Fruit fly (Drosophila melanogaster) whole organism, embryonic: Measurements from ENCODE around the gene PGRP-LA.

ENCODE experiments used
- ATbp ChIP-seq: fragments of 200-800 bp; sonication (Bioruptor generic); optimal IDR thresholded peaks from 2 replicates; lab custom pipeline; 2017; ENCODE audit warnings: missing biosample characterization, mild to moderate bottlenecking, missing genetic modification characterization, missing genetic modification reagents
- Abd-B ChIP-seq: fragments of 200-800 bp; sonication (Bioruptor generic); optimal IDR thresholded peaks from 2 replicates; lab custom pipeline; 2018; ENCODE audit warnings: missing biosample characterization, mild to moderate bottlenecking, missing genetic modification characterization, moderate library complexity
- CG11093 ChIP-seq: fragments of 200-800 bp; sonication (Bioruptor generic); IDR thresholded peaks from 3 replicates; pipeline ENCODE4 v1.3.6; 2022; ENCODE audit warnings: missing biosample characterization, missing genetic modification characterization
- CG11247 ChIP-seq: fragments of 200-800 bp; sonication (Bioruptor generic); IDR thresholded peaks from 2 replicates; pipeline ENCODE4 v1.3.6; 2022; ENCODE audit warnings: missing biosample characterization, missing genetic modification characterization
- CG11696 ChIP-seq: fragments of 200-800 bp; sonication (Bioruptor generic); IDR thresholded peaks from 2 replicates; pipeline ENCODE4 v1.3.6; 2022; ENCODE audit warnings: missing biosample characterization, missing genetic modification characterization
- CG11723 ChIP-seq: fragments of 200-800 bp; sonication (Bioruptor generic); optimal IDR thresholded peaks from 2 replicates; lab custom pipeline; 2017; ENCODE audit warnings: missing biosample characterization, mild to moderate bottlenecking, missing genetic modification characterization
- CG12236 ChIP-seq: fragments of 200-800 bp; sonication (Bioruptor generic); optimal IDR thresholded peaks from 2 replicates; lab custom pipeline; 2016; ENCODE audit warnings: missing biosample characterization, missing genetic modification characterization
- CG12391 ChIP-seq: fragments of 200-800 bp; sonication (Bioruptor generic); optimal IDR thresholded peaks from 3 replicates; lab custom pipeline; 2018; ENCODE audit warnings: missing biosample characterization, mild to moderate bottlenecking, missing genetic modification characterization, moderate library complexity
- CG13624 ChIP-seq: fragments of 200-800 bp; sonication (Bioruptor generic); optimal IDR thresholded peaks from 2 replicates; lab custom pipeline; 2016; ENCODE audit warnings: missing biosample characterization, missing genetic modification characterization
- CG14667 ChIP-seq: fragments of 200-800 bp; sonication (Bioruptor generic); IDR thresholded peaks from 2 replicates; pipeline ENCODE4 v1.3.6; 2022; ENCODE audit warnings: missing biosample characterization, missing genetic modification characterization
- CG15696 ChIP-seq: fragments of 200-800 bp; sonication (Bioruptor generic); optimal IDR thresholded peaks from 2 replicates; lab custom pipeline; 2019; ENCODE audit warnings: missing biosample characterization, mild to moderate bottlenecking, missing genetic modification characterization, moderate library complexity
- CG2199 ChIP-seq: fragments of 200-800 bp; sonication (Bioruptor generic); IDR thresholded peaks from 3 replicates; pipeline ENCODE4 v1.3.6; 2022; ENCODE audit warnings: missing biosample characterization, missing genetic modification characterization
- CG2202 ChIP-seq: fragments of 200-800 bp; sonication (Bioruptor generic); optimal IDR thresholded peaks from 2 replicates; lab custom pipeline; 2018; ENCODE audit warnings: missing biosample characterization, mild to moderate bottlenecking, missing genetic modification characterization
- CG33557 ChIP-seq: fragments of 200-800 bp; sonication (Bioruptor generic); optimal IDR thresholded peaks from 2 replicates; lab custom pipeline; 2019; ENCODE audit warnings: missing biosample characterization, mild to moderate bottlenecking, missing genetic modification characterization, moderate library complexity
- CG4730 ChIP-seq: fragments of 200-800 bp; sonication (Bioruptor generic); IDR thresholded peaks from 2 replicates; pipeline ENCODE4 v1.3.6; 2022; ENCODE audit warnings: missing biosample characterization, missing genetic modification characterization
- CG6654 ChIP-seq: fragments of 200-800 bp; sonication (Bioruptor generic); optimal IDR thresholded peaks from 2 replicates; lab custom pipeline; 2017; ENCODE audit warnings: missing biosample characterization, mild to moderate bottlenecking, missing genetic modification characterization
- CG7271 ChIP-seq: fragments of 200-800 bp; sonication (Bioruptor generic); optimal IDR thresholded peaks from 2 replicates; lab custom pipeline; 2018; ENCODE audit warnings: missing biosample characterization, mild to moderate bottlenecking, missing genetic modification characterization, moderate library complexity
- CG7357 ChIP-seq: fragments of 200-800 bp; sonication (Bioruptor generic); IDR thresholded peaks from 3 replicates; pipeline ENCODE4 v1.3.6; 2022; ENCODE audit warnings: missing biosample characterization, missing genetic modification characterization
- CG7372 ChIP-seq: fragments of 200-800 bp; sonication (Bioruptor generic); IDR thresholded peaks from 2 replicates; pipeline ENCODE4 v1.3.6; 2022; ENCODE audit warnings: missing biosample characterization, missing genetic modification characterization
- CG8290 ChIP-seq, 3 experiments: fragments of 200-800 bp; sonication (Bioruptor generic); optimal IDR thresholded peaks; 2 replicates each; lab custom pipeline; 2016 to 2019; ENCODE audit warnings: missing biosample characterization in 3 of 3, missing genetic modification characterization in 3 of 3, mild to moderate bottlenecking in 2 of 3, moderate library complexity in 1 of 3
- CG8765 ChIP-seq: fragments of 200-800 bp; sonication (Bioruptor generic); IDR thresholded peaks from 2 replicates; pipeline ENCODE4 v1.3.6; 2022; ENCODE audit warnings: missing biosample characterization, missing genetic modification characterization
- CG9727 ChIP-seq: fragments of 200-800 bp; sonication (Bioruptor generic); optimal IDR thresholded peaks from 3 replicates; lab custom pipeline; 2017; ENCODE audit warnings: missing biosample characterization, mild to moderate bottlenecking, missing genetic modification characterization
- CG9876 ChIP-seq: fragments of 200-800 bp; sonication (Bioruptor generic); optimal IDR thresholded peaks from 2 replicates; lab custom pipeline; 2016; ENCODE audit warnings: missing biosample characterization, missing genetic modification characterization
- Dip3 ChIP-seq: fragments of 200-800 bp; sonication (Bioruptor generic); optimal IDR thresholded peaks from 3 replicates; lab custom pipeline; 2016; ENCODE audit warnings: missing biosample characterization, missing genetic modification characterization
- E2f1 ChIP-seq: fragments of 200-800 bp; sonication (Bioruptor generic); IDR thresholded peaks from 2 replicates; pipeline ENCODE4 v1.3.6; 2022; ENCODE audit warnings: missing biosample characterization, missing genetic modification characterization
- HLH54F ChIP-seq: fragments of 200-800 bp; sonication (Bioruptor generic); optimal IDR thresholded peaks from 3 replicates; lab custom pipeline; 2016; ENCODE audit warnings: missing biosample characterization, missing genetic modification characterization
- MESR4 ChIP-seq: fragments of 200-800 bp; sonication (Bioruptor generic); optimal IDR thresholded peaks from 2 replicates; lab custom pipeline; 2018; ENCODE audit warnings: missing biosample characterization, mild to moderate bottlenecking, missing genetic modification characterization, moderate library complexity
- MTF-1 ChIP-seq: fragments of 200-800 bp; sonication (Bioruptor generic); optimal IDR thresholded peaks from 2 replicates; lab custom pipeline; 2018; ENCODE audit warnings: missing biosample characterization, mild to moderate bottlenecking, missing genetic modification characterization, borderline replicate concordance
- NC2β ChIP-seq: fragments of 200-800 bp; sonication (Bioruptor generic); optimal IDR thresholded peaks from 2 replicates; lab custom pipeline; 2016; ENCODE audit warnings: missing biosample characterization, missing genetic modification characterization
- NK7.1 ChIP-seq: fragments of 200-800 bp; sonication (Bioruptor generic); optimal IDR thresholded peaks from 3 replicates; lab custom pipeline; 2016; ENCODE audit warnings: missing biosample characterization, missing genetic modification characterization
- Nf-YA ChIP-seq: fragments of 200-800 bp; sonication (Bioruptor generic); IDR thresholded peaks from 2 replicates; pipeline ENCODE4 v1.3.6; 2022; ENCODE audit warnings: missing biosample characterization, missing genetic modification characterization
- Nf-YC ChIP-seq: fragments of 200-800 bp; optimal IDR thresholded peaks from 3 replicates; lab custom pipeline; 2019; ENCODE audit warnings: missing biosample characterization, mild to moderate bottlenecking, missing genetic modification characterization, moderate library complexity
- Optix ChIP-seq: fragments of 200-800 bp; sonication (Bioruptor generic); IDR thresholded peaks from 3 replicates; pipeline ENCODE4 v1.3.6; 2022; ENCODE audit warnings: missing biosample characterization, missing genetic modification characterization
- Ravus ChIP-seq: fragments of 200-800 bp; sonication (Bioruptor generic); IDR thresholded peaks from 2 replicates; pipeline ENCODE4 v1.3.6; 2022; ENCODE audit warnings: missing biosample characterization, missing genetic modification characterization
- Side ChIP-seq: fragments of 200-800 bp; sonication (Bioruptor generic); optimal IDR thresholded peaks from 2 replicates; lab custom pipeline; 2016; ENCODE audit warnings: missing biosample characterization, missing genetic modification characterization
- Sox102F ChIP-seq: fragments of 200-800 bp; sonication (Bioruptor generic); optimal IDR thresholded peaks from 2 replicates; lab custom pipeline; 2018; ENCODE audit warnings: missing biosample characterization, mild to moderate bottlenecking, missing genetic modification characterization, moderate library complexity
- br ChIP-seq: fragments of >200 bp; optimal IDR thresholded peaks from 2 replicates; lab custom pipeline; 2017
- caup ChIP-seq: fragments of 200-800 bp; sonication (Bioruptor generic); optimal IDR thresholded peaks from 3 replicates; lab custom pipeline; 2017; ENCODE audit warnings: missing biosample characterization, mild to moderate bottlenecking, missing genetic modification characterization, moderate library complexity; ENCODE audit not compliant: severe bottlenecking
- chm ChIP-seq: fragments of 200-800 bp; sonication (Bioruptor generic); IDR thresholded peaks from 2 replicates; pipeline ENCODE4 v1.3.6; 2022; ENCODE audit warnings: missing biosample characterization, missing genetic modification characterization
- ci ChIP-seq: fragments of 200-800 bp; sonication (Bioruptor generic); IDR thresholded peaks from 3 replicates; pipeline ENCODE4 v1.3.6; 2022; ENCODE audit warnings: missing biosample characterization, missing genetic modification characterization
- fu2 ChIP-seq: fragments of 200-800 bp; sonication (Bioruptor generic); optimal IDR thresholded peaks from 2 replicates; lab custom pipeline; 2016; ENCODE audit warnings: missing biosample characterization, missing genetic modification characterization
- hkb ChIP-seq, 2 experiments: fragments of 200-800 bp in 1 of 2; fragments of >200 bp in 1 of 2; sonication (Bioruptor generic) in 1 of 2; IDR thresholded peaks in 1 of 2; optimal IDR thresholded peaks in 1 of 2; 2 replicates each; pipeline versions ENCODE4 v1.3.6 to Lab custom; 2017 to 2022; ENCODE audit warnings: missing biosample characterization in 1 of 2, missing genetic modification characterization in 1 of 2
- ken ChIP-seq: fragments of 200-800 bp; sonication (Bioruptor generic); IDR thresholded peaks from 3 replicates; pipeline ENCODE4 v1.3.6; 2022; ENCODE audit warnings: missing biosample characterization, missing genetic modification characterization
- kni ChIP-seq: fragments of 200-800 bp; sonication (Bioruptor generic); optimal IDR thresholded peaks from 3 replicates; lab custom pipeline; 2017; ENCODE audit warnings: mild to moderate bottlenecking, missing biosample characterization, missing genetic modification reagents, missing genetic modification characterization
- run ChIP-seq: fragments of 200-800 bp; sonication (Bioruptor generic); optimal IDR thresholded peaks from 3 replicates; lab custom pipeline; 2018; ENCODE audit warnings: missing biosample characterization, mild to moderate bottlenecking, missing genetic modification characterization
- scrt ChIP-seq: fragments of 200-800 bp; sonication (Bioruptor generic); optimal IDR thresholded peaks from 2 replicates; lab custom pipeline; 2018; ENCODE audit warnings: missing biosample characterization, mild to moderate bottlenecking, missing genetic modification characterization, moderate library complexity
- sisA ChIP-seq: fragments of 200-800 bp; sonication (Bioruptor generic); IDR thresholded peaks from 2 replicates; pipeline ENCODE4 v1.3.6; 2022; ENCODE audit warnings: missing biosample characterization, missing genetic modification characterization
- ssp ChIP-seq: fragments of 200-800 bp; sonication (Bioruptor generic); IDR thresholded peaks from 2 replicates; pipeline ENCODE4 v1.3.6; 2022; ENCODE audit warnings: missing biosample characterization, missing genetic modification characterization
- toy ChIP-seq: fragments of 200-800 bp; sonication (Bioruptor generic); IDR thresholded peaks from 2 replicates; pipeline ENCODE4 v1.3.6; 2022; ENCODE audit warnings: missing biosample characterization, missing genetic modification characterization
- ttk ChIP-seq: fragments of 200-800 bp; sonication (Bioruptor generic); IDR thresholded peaks from 2 replicates; pipeline ENCODE4 v2.1.2; 2022; ENCODE audit warnings: missing biosample characterization, missing genetic modification characterization
- unpg ChIP-seq: fragments of 200-800 bp; sonication (Bioruptor generic); optimal IDR thresholded peaks from 3 replicates; lab custom pipeline; 2018; ENCODE audit warnings: missing biosample characterization, mild to moderate bottlenecking, missing genetic modification characterization, moderate library complexity

Gene PGRP-LA

DNA sequence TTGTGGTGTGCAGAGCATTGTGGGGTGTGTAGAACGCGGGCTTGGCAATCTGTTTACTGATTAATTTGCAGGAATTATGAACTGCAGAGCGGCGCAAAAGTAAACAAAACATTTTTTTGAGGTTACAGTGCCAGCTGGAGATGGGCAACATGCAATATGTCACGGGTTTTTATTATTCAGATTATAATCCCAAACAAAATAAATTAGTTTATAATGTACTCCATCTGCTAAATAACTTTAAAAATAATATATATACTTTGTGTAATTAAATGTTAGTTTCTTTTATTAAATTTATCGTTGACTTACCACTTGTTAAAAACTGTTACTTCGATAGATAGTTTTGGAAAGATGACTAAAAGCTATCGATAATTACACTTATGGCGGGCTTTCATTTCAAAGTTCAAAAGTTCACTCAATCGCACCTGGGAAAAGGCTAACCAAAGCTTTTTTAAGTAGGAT is 36.8 kb downstream of the PGRP-LA start, which contains the start of gene Fdx1 (continued):
- TF ChIP-seq CG11247 (0 out of 2 replicates have a peak, but pooled peaks have one; percentile 27), CG33557 (GFP tag; lab: Kevin White, UChicago) (peak; percentile 20), Side (GFP tag; lab: Kevin White, UChicago) (no peak), CG6654 (GFP tag; lab: Kevin White, UChicago) (no peak), CG15696 (tag; lab: Kevin White, UChicago) (no peak), Nf-YA (GFP tag; lab: Robert Waterston, UW) (no peak), unpg (GFP tag; lab: Kevin White, UChicago) (peak; percentile 44), br (lab: Kevin White, UChicago) (no peak), NK7.1 (GFP tag; lab: Kevin White, UChicago) (no peak), CG12391 (tag; lab: Kevin White, UChicago) (peak; percentile 65), Nf-YC (peak; percentile 52), Optix (GFP tag; lab: Robert Waterston, UW) (no peak), CG2199 (no peak), CG7357 (GFP tag; lab: Robert Waterston, UW) (no peak), CG4730 (GFP tag; lab: Robert Waterston, UW) (no peak), chm (GFP tag; lab: Robert Waterston, UW) (no peak), Abd-B (GFP tag; lab: Kevin White, UChicago) (no peak), run (tag; lab: Kevin White, UChicago) (no peak), CG8290 (GFP tag; optimal IDR thresholded peaks at IDR 0.05; lab: Kevin White, UChicago) (peak; percentile 0), CG8290 (tag; optimal IDR thresholded peaks at IDR 0.05; lab: Kevin White, UChicago) (no peak), CG9876 (GFP tag; lab: Kevin White, UChicago) (no peak), CG12236 (GFP tag; lab: Kevin White, UChicago) (no peak), Sox102F (GFP tag; lab: Kevin White, UChicago) (no peak), CG2202 (tag; lab: Kevin White, UChicago) (no peak), toy (no peak), sisA (GFP tag; lab: Robert Waterston, UW) (no peak), Ravus (GFP tag; lab: Robert Waterston, UW) (no peak), CG11723 (GFP tag; lab: Kevin White, UChicago) (no peak), ken (GFP tag; lab: Robert Waterston, UW) (no peak), MESR4 (GFP tag; lab: Kevin White, UChicago) (peak; percentile 12), CG8765 (GFP tag; lab: Robert Waterston, UW) (no peak), Dip3 (no peak), scrt (no peak), fu2 (GFP tag; lab: Kevin White, UChicago) (no peak), CG11696 (GFP tag; lab: Robert Waterston, UW) (no peak), ci (peak; percentile 31; the same call in 1 of the 3 replicates), CG11093 (no peak), ttk (GFP tag; lab: Robert Waterston, UW) (no peak), HLH54F (GFP tag; lab: Kevin White, UChicago) (no peak), NC2β (GFP tag; lab: Kevin White, UChicago) (no peak), kni (GFP tag; lab: Kevin White, UChicago) (no peak), E2f1 (GFP tag; lab: Robert Waterston, UW) (0 out of 2 replicates have a peak, but pooled peaks have one; percentile 22), CG7372 (GFP tag; lab: Robert Waterston, UW) (peak; percentile 30; the same call in 1 of the 2 replicates), caup (GFP tag; lab: Kevin White, UChicago) (peak; percentile 5), MTF-1 (GFP tag; lab: Kevin White, UChicago) (no peak), CG7271 (tag; lab: Kevin White, UChicago) (no peak), CG9727 (GFP tag; lab: Kevin White, UChicago) (no peak), hkb (optimal IDR thresholded peaks at IDR 0.05; lab: Kevin White, UChicago) (no peak), hkb (GFP tag; IDR thresholded peaks at IDR 0.05; lab: Robert Waterston, UW) (peak; percentile 63; the same call in 1 of the 2 replicates), ssp (GFP tag; lab: Robert Waterston, UW) (no peak), ATbp (GFP tag; lab: Kevin White, UChicago) (no peak), CG14667 (GFP tag; lab: Robert Waterston, UW) (no peak), CG13624 (GFP tag; lab: Kevin White, UChicago) (peak; percentile 8)
